Fruit fly (Drosophila melanogaster) whole organism, embryonic: ENCODE measurements around the gene CG12723.

Experiments
- Asciz ChIP-seq: fragments of 200-800 bp; sonication (Bioruptor generic); optimal IDR thresholded peaks from 2 replicates; lab custom pipeline; 2017; ENCODE audit warnings: missing biosample characterization, mild to moderate bottlenecking, missing genetic modification characterization, missing genetic modification reagents
- Blimp-1 ChIP-seq: fragments of 200-800 bp; sonication (Bioruptor generic); optimal IDR thresholded peaks from 3 replicates; lab custom pipeline; 2018; ENCODE audit warnings: missing biosample characterization, missing genetic modification characterization, mild to moderate bottlenecking, moderate library complexity, missing genetic modification reagents
- C15 ChIP-seq: fragments of 200-800 bp; sonication (Bioruptor generic); IDR thresholded peaks from 3 replicates; pipeline ENCODE4 v1.3.6; 2022; ENCODE audit warnings: missing biosample characterization, missing genetic modification characterization
- CG11247 ChIP-seq: fragments of 200-800 bp; sonication (Bioruptor generic); IDR thresholded peaks from 2 replicates; pipeline ENCODE4 v1.3.6; 2022; ENCODE audit warnings: missing biosample characterization, missing genetic modification characterization
- CG12071 ChIP-seq: fragments of 200-800 bp; sonication (Bioruptor generic); optimal IDR thresholded peaks from 3 replicates; lab custom pipeline; 2018; ENCODE audit warnings: missing biosample characterization, mild to moderate bottlenecking, missing genetic modification characterization
- CG13894 ChIP-seq: fragments of 200-800 bp; sonication (Bioruptor generic); optimal IDR thresholded peaks from 3 replicates; lab custom pipeline; 2018; ENCODE audit warnings: missing biosample characterization, mild to moderate bottlenecking, missing genetic modification characterization, moderate library complexity
- CG14667 ChIP-seq: fragments of 200-800 bp; sonication (Bioruptor generic); IDR thresholded peaks from 2 replicates; pipeline ENCODE4 v1.3.6; 2022; ENCODE audit warnings: missing biosample characterization, missing genetic modification characterization
- CG14710 ChIP-seq: fragments of 200-800 bp; sonication (Bioruptor generic); optimal IDR thresholded peaks from 3 replicates; lab custom pipeline; 2019; ENCODE audit warnings: missing biosample characterization, mild to moderate bottlenecking, missing genetic modification characterization, moderate library complexity
- CG1529 ChIP-seq: fragments of 200-800 bp; sonication (Bioruptor generic); optimal IDR thresholded peaks from 3 replicates; lab custom pipeline; 2018; ENCODE audit warnings: missing biosample characterization, missing genetic modification characterization
- CG16779 ChIP-seq: fragments of 200-800 bp; sonication (Bioruptor generic); IDR thresholded peaks from 2 replicates; pipeline ENCODE4 v1.3.6; 2022; ENCODE audit warnings: missing biosample characterization, missing genetic modification characterization
- CG17359 ChIP-seq: fragments of 200-800 bp; sonication (Bioruptor generic); optimal IDR thresholded peaks from 3 replicates; lab custom pipeline; 2018; ENCODE audit warnings: missing biosample characterization, mild to moderate bottlenecking, missing genetic modification characterization, moderate library complexity
- CG17385 ChIP-seq: fragments of 200-800 bp; sonication (Bioruptor generic); optimal IDR thresholded peaks from 3 replicates; lab custom pipeline; 2018; ENCODE audit warnings: missing biosample characterization, mild to moderate bottlenecking, missing genetic modification characterization
- CG18262 ChIP-seq: fragments of 200-800 bp; optimal IDR thresholded peaks from 3 replicates; lab custom pipeline; 2019; ENCODE audit warnings: missing biosample characterization, mild to moderate bottlenecking, missing genetic modification characterization, moderate library complexity
- CG2199 ChIP-seq: fragments of 200-800 bp; sonication (Bioruptor generic); IDR thresholded peaks from 3 replicates; pipeline ENCODE4 v1.3.6; 2022; ENCODE audit warnings: missing biosample characterization, missing genetic modification characterization
- CG2202 ChIP-seq: fragments of 200-800 bp; sonication (Bioruptor generic); optimal IDR thresholded peaks from 2 replicates; lab custom pipeline; 2018; ENCODE audit warnings: missing biosample characterization, mild to moderate bottlenecking, missing genetic modification characterization
- CG31224 ChIP-seq: fragments of 200-800 bp; sonication (Bioruptor generic); IDR thresholded peaks from 2 replicates; pipeline ENCODE4 v1.3.6; 2022; ENCODE audit warnings: missing biosample characterization, missing genetic modification characterization
- CG32532 ChIP-seq: fragments of 200-800 bp; sonication (Bioruptor generic); IDR thresholded peaks from 2 replicates; pipeline ENCODE4 v1.3.6; 2022; ENCODE audit warnings: missing biosample characterization, missing genetic modification characterization
- CG33557 ChIP-seq: fragments of 200-800 bp; sonication (Bioruptor generic); optimal IDR thresholded peaks from 2 replicates; lab custom pipeline; 2019; ENCODE audit warnings: missing biosample characterization, mild to moderate bottlenecking, missing genetic modification characterization, moderate library complexity
- CG3847 ChIP-seq: fragments of 200-800 bp; sonication (Bioruptor generic); IDR thresholded peaks from 2 replicates; pipeline ENCODE4 v1.3.6; 2022; ENCODE audit warnings: missing biosample characterization, missing genetic modification characterization
- CG4424 ChIP-seq: fragments of 200-800 bp; sonication (Bioruptor generic); optimal IDR thresholded peaks from 3 replicates; lab custom pipeline; 2016; ENCODE audit warnings: missing biosample characterization, missing genetic modification characterization
- CG4730 ChIP-seq: fragments of 200-800 bp; sonication (Bioruptor generic); IDR thresholded peaks from 2 replicates; pipeline ENCODE4 v1.3.6; 2022; ENCODE audit warnings: missing biosample characterization, missing genetic modification characterization
- CG6254 ChIP-seq: fragments of 200-800 bp; sonication (Bioruptor generic); optimal IDR thresholded peaks from 3 replicates; lab custom pipeline; 2017; ENCODE audit warnings: mild to moderate bottlenecking, missing biosample characterization, missing genetic modification reagents, missing genetic modification characterization
- CG6654 ChIP-seq: fragments of 200-800 bp; sonication (Bioruptor generic); optimal IDR thresholded peaks from 2 replicates; lab custom pipeline; 2017; ENCODE audit warnings: missing biosample characterization, mild to moderate bottlenecking, missing genetic modification characterization
- CG7987 ChIP-seq: fragments of 200-800 bp; sonication (Bioruptor generic); optimal IDR thresholded peaks from 2 replicates; lab custom pipeline; 2018; ENCODE audit warnings: missing biosample characterization, mild to moderate bottlenecking, missing genetic modification characterization, moderate library complexity
- Drgx ChIP-seq: fragments of 200-800 bp; sonication (Bioruptor generic); IDR thresholded peaks from 2 replicates; pipeline ENCODE4 v1.3.6; 2022; ENCODE audit warnings: missing biosample characterization, missing genetic modification characterization
- Hmx ChIP-seq: fragments of 200-800 bp; sonication (Bioruptor generic); optimal IDR thresholded peaks from 2 replicates; lab custom pipeline; 2016; ENCODE audit warnings: missing biosample characterization, missing genetic modification characterization
- NfI ChIP-seq: fragments of 200-800 bp; sonication (Bioruptor generic); optimal IDR thresholded peaks from 3 replicates; lab custom pipeline; 2018; ENCODE audit warnings: missing biosample characterization, mild to moderate bottlenecking, missing genetic modification characterization, moderate library complexity
- Side ChIP-seq: fragments of 200-800 bp; sonication (Bioruptor generic); optimal IDR thresholded peaks from 2 replicates; lab custom pipeline; 2016; ENCODE audit warnings: missing biosample characterization, missing genetic modification characterization
- amos ChIP-seq: fragments of 200-800 bp; sonication (Bioruptor generic); IDR thresholded peaks from 2 replicates; pipeline ENCODE4 v1.3.6; 2022; ENCODE audit warnings: missing biosample characterization, missing genetic modification characterization; ENCODE audit not compliant: partially characterized antibody
- ap ChIP-seq: fragments of 200-800 bp; sonication (Bioruptor generic); IDR thresholded peaks from 2 replicates; pipeline ENCODE4 v1.3.6; 2022; ENCODE audit warnings: missing biosample characterization, missing genetic modification characterization
- ato ChIP-seq: fragments of 200-800 bp; sonication (Bioruptor generic); IDR thresholded peaks from 2 replicates; pipeline ENCODE4 v1.3.6; 2022; ENCODE audit warnings: missing biosample characterization, missing genetic modification characterization; ENCODE audit not compliant: partially characterized antibody
- cato ChIP-seq: fragments of 200-800 bp; sonication (Bioruptor generic); optimal IDR thresholded peaks from 2 replicates; lab custom pipeline; 2016; ENCODE audit warnings: missing biosample characterization, missing genetic modification characterization, borderline replicate concordance
- caup ChIP-seq: fragments of 200-800 bp; sonication (Bioruptor generic); optimal IDR thresholded peaks from 3 replicates; lab custom pipeline; 2017; ENCODE audit warnings: missing biosample characterization, mild to moderate bottlenecking, missing genetic modification characterization, moderate library complexity; ENCODE audit not compliant: severe bottlenecking
- disco-r ChIP-seq: fragments of 200-800 bp; sonication (Bioruptor generic); optimal IDR thresholded peaks from 2 replicates; lab custom pipeline; 2016; ENCODE audit warnings: missing biosample characterization, missing genetic modification characterization
- en ChIP-seq: fragments of 200-800 bp; sonication (Bioruptor generic); optimal IDR thresholded peaks from 2 replicates; lab custom pipeline; 2016; ENCODE audit warnings: missing biosample characterization, missing genetic modification characterization
- esg ChIP-seq: fragments of 200-800 bp; sonication (Bioruptor generic); conservative IDR thresholded peaks from 2 replicates; pipeline ENCODE4 v1.3.6; 2022; ENCODE audit warnings: missing biosample characterization, missing genetic modification characterization
- hkb ChIP-seq, 2 experiments: fragments of 200-800 bp in 1 of 2; fragments of >200 bp in 1 of 2; sonication (Bioruptor generic) in 1 of 2; IDR thresholded peaks in 1 of 2; optimal IDR thresholded peaks in 1 of 2; 2 replicates each; pipeline versions ENCODE4 v1.3.6 to Lab custom; 2017 to 2022; ENCODE audit warnings: missing biosample characterization in 1 of 2, missing genetic modification characterization in 1 of 2
- hth ChIP-seq: fragments of >200 bp; optimal IDR thresholded peaks from 2 replicates; lab custom pipeline; 2017; ENCODE audit warnings: inconsistent platforms
- kah ChIP-seq: fragments of 200-800 bp; sonication (Bioruptor generic); optimal IDR thresholded peaks from 2 replicates; lab custom pipeline; 2018; ENCODE audit warnings: missing biosample characterization, mild to moderate bottlenecking, missing genetic modification characterization
- kni ChIP-seq: fragments of 200-800 bp; sonication (Bioruptor generic); optimal IDR thresholded peaks from 3 replicates; lab custom pipeline; 2017; ENCODE audit warnings: mild to moderate bottlenecking, missing biosample characterization, missing genetic modification reagents, missing genetic modification characterization
- nau ChIP-seq: fragments of 200-800 bp; sonication (Bioruptor generic); optimal IDR thresholded peaks from 3 replicates; lab custom pipeline; 2017; ENCODE audit warnings: missing biosample characterization, mild to moderate bottlenecking, missing genetic modification characterization, missing genetic modification reagents
- nerfin-2 ChIP-seq: fragments of 200-800 bp; sonication (Bioruptor generic); IDR thresholded peaks from 2 replicates; pipeline ENCODE4 v1.3.6; 2022; ENCODE audit warnings: missing biosample characterization, missing genetic modification characterization; ENCODE audit not compliant: partially characterized antibody
- nom ChIP-seq: fragments of 200-800 bp; sonication (Bioruptor generic); optimal IDR thresholded peaks from 2 replicates; lab custom pipeline; 2017; ENCODE audit warnings: missing biosample characterization, missing genetic modification characterization, mild to moderate bottlenecking, moderate library complexity, missing genetic modification reagents
- seq ChIP-seq: fragments of 200-800 bp; sonication (Bioruptor generic); IDR thresholded peaks from 2 replicates; pipeline ENCODE4 v1.3.6; 2022; ENCODE audit warnings: missing biosample characterization, missing genetic modification characterization
- slou ChIP-seq: fragments of 200-800 bp; sonication (Bioruptor generic); optimal IDR thresholded peaks from 3 replicates; lab custom pipeline; 2016; ENCODE audit warnings: missing biosample characterization, missing genetic modification characterization
- stc ChIP-seq: fragments of 200-800 bp; sonication (Bioruptor generic); IDR thresholded peaks from 2 replicates; pipeline ENCODE4 v1.3.6; 2022; ENCODE audit warnings: missing biosample characterization, missing genetic modification characterization
- tgo ChIP-seq: fragments of 200-800 bp; sonication (Bioruptor generic); IDR thresholded peaks from 3 replicates; pipeline ENCODE4 v1.3.6; 2022; ENCODE audit warnings: missing biosample characterization, missing genetic modification characterization

The CG12723 gene

dm6 chrX:13149083-13149482 is 42.6 kb downstream of the CG12723 start:
- peak; percentile 24; the same call in 1 of the 2 replicates for TF ChIP-seq Drgx (GFP tag; lab: Robert Waterston, UW)
- TF ChIP-seq cato: no peak
- TF ChIP-seq Asciz (GFP tag; lab: Kevin White, UChicago): no peak
- TF ChIP-seq seq (GFP tag; lab: Robert Waterston, UW): no peak
- no peak for TF ChIP-seq caup (GFP tag; lab: Kevin White, UChicago)
- peak; percentile 11 for TF ChIP-seq nom (GFP tag; lab: Kevin White, UChicago)
- TF ChIP-seq stc (GFP tag; lab: Robert Waterston, UW): no peak
- no peak for TF ChIP-seq CG14710 (tag; lab: Kevin White, UChicago)
- no peak for TF ChIP-seq CG4424 (GFP tag; lab: Kevin White, UChicago)
- TF ChIP-seq Hmx: no peak

DNA sequence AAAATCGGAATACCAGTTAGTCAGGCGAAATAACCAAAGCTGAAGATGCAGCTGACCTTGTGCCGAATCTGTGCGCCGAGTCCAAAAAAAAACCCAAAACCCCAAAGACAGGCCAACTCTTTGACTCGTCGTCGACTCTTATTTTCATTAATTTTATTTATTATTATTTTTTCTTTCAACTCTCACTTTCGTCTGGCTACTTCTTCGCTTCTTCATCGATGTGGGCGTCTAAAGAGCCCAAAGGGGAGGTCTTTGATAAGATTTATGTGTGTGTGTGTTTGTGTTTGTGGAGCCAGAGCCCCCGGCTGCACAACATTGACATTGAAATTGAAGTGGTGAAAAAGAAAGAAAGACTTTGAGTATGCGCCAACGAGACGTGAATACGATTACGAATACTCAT is 45.8 kb downstream of the CG12723 start:
- TF ChIP-seq esg (GFP tag; lab: Robert Waterston, UW): no peak
- TF ChIP-seq tgo: 0 out of 3 replicates have a peak, but pooled peaks have one; percentile 2
- TF ChIP-seq Blimp-1 (GFP tag; lab: Kevin White, UChicago): peak; percentile 87

DNA sequence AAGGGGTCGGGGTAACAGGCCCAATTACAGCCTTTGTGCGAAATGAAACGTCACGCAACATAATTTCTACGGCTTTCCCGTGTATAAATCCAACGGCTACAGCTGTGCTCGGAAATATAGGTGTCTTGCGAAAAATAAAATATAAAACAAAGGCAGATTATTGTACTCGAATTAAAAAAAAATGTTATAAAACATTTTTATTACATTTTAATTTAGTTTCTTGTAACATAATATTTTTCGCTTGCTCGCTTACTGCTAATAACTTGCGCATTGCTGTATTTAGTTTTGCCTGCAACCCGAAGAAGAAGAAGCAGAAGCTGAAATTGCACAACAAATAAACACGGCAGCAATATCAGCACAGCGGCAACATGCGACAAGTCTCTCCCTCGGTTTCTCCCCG is 48.6 kb downstream of the CG12723 start:
- TF ChIP-seq CG13894 (tag; lab: Kevin White, UChicago) (no peak), CG16779 (GFP tag; lab: Robert Waterston, UW) (no peak), CG17385 (GFP tag; lab: Kevin White, UChicago) (peak; percentile 61), disco-r (GFP tag; lab: Kevin White, UChicago) (no peak), CG31224 (GFP tag; lab: Robert Waterston, UW) (no peak), kni (GFP tag; lab: Kevin White, UChicago) (no peak), CG32532 (peak; percentile 28; the same call in 1 of the 2 replicates), Side (GFP tag; lab: Kevin White, UChicago) (no peak), CG6654 (GFP tag; lab: Kevin White, UChicago) (no peak), en (GFP tag; lab: Kevin White, UChicago) (no peak), CG17359 (peak; percentile 66), amos (GFP tag; lab: Robert Waterston, UW) (no peak), CG11247 (GFP tag; lab: Robert Waterston, UW) (no peak), ato (GFP tag; lab: Robert Waterston, UW) (no peak), CG14710 (tag; lab: Kevin White, UChicago) (no peak), CG18262 (tag; lab: Kevin White, UChicago) (peak; percentile 40), CG12071 (GFP tag; lab: Kevin White, UChicago) (no peak), CG2199 (GFP tag; lab: Robert Waterston, UW) (no peak), nau (GFP tag; lab: Kevin White, UChicago) (peak; percentile 2), CG1529 (GFP tag; lab: Kevin White, UChicago) (no peak), NfI (GFP tag; lab: Kevin White, UChicago) (no peak), nerfin-2 (GFP tag; lab: Robert Waterston, UW) (no peak), hkb (optimal IDR thresholded peaks at IDR 0.05; lab: Kevin White, UChicago) (no peak), hkb (GFP tag; IDR thresholded peaks at IDR 0.05; lab: Robert Waterston, UW) (peak; percentile 66), CG6254 (GFP tag; lab: Kevin White, UChicago) (no peak), CG2202 (tag; lab: Kevin White, UChicago) (no peak), CG14667 (GFP tag; lab: Robert Waterston, UW) (peak; percentile 40; the same call in 1 of the 2 replicates), hth (no peak), CG3847 (GFP tag; lab: Robert Waterston, UW) (no peak), CG7987 (no peak), CG33557 (GFP tag; lab: Kevin White, UChicago) (no peak), ap (GFP tag; lab: Robert Waterston, UW) (no peak), CG4730 (GFP tag; lab: Robert Waterston, UW) (peak; percentile 54), slou (no peak), C15 (GFP tag; lab: Robert Waterston, UW) (no peak), kah (GFP tag; lab: Kevin White, UChicago) (no peak)
